Worm (Caenorhabditis elegans): ENCODE results near the gene ethe-1.

ethe-1 gene

DNA sequence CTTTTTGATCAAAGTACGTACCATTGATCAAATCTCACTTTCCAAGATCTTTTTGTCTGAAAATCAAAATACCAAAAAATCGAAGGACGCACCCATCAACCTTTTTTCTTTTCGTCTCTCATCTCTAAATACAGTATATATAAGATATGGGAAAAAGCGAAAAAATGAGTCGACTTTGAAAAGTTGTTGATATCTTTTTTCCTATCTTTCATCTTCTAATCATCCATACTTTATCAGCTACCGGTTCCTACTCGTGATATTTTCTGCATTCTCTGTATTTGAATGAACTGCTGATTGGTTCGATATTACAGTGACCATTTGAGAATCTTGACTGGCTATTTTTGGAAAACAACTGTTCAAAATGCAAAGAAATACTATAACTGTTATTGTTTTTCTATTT lies 8.3 kb upstream of the ethe-1 start, which contains the start of gene C33A12.19 (continued):
- no peak for TF ChIP-seq ztf-11 (tag; optimal IDR thresholded peaks at IDR 0.05)
- TF ChIP-seq unc-55 (GFP tag; optimal IDR thresholded peaks at IDR 0.05) = no peak
- TF ChIP-seq lin-13 (GFP tag; optimal IDR thresholded peaks at IDR 0.05) = no peak
- no peak for TF ChIP-seq crh-2 (tag; optimal IDR thresholded peaks at IDR 0.05)
- peak in 1 of 2 experiments; percentile 32 for TF ChIP-seq lsy-2 (tag; optimal IDR thresholded peaks at IDR 0.05)
- TF ChIP-seq elt-1 (tag; optimal IDR thresholded peaks at IDR 0.05) = no peak
- no peak for TF ChIP-seq ceh-82 (tag; optimal IDR thresholded peaks at IDR 0.05)
- no peak for TF ChIP-seq zag-1 (tag; optimal IDR thresholded peaks at IDR 0.05)
- TF ChIP-seq ceh-16 (tag; optimal IDR thresholded peaks at IDR 0.05) = no peak
- TF ChIP-seq Y55F3AM.14 (GFP tag; optimal IDR thresholded peaks at IDR 0.05) = no peak
- no peak for TF ChIP-seq lin-39 (tag; optimal IDR thresholded peaks at IDR 0.05)
- no peak for TF ChIP-seq nhr-6 (tag; optimal IDR thresholded peaks at IDR 0.05)
- TF ChIP-seq nhr-25 (tag; optimal IDR thresholded peaks at IDR 0.05) = peak; percentile 28
- TF ChIP-seq mbf-1 (tag; optimal IDR thresholded peaks at IDR 0.05) = no peak

- TF ChIP-seq nhr-129 (tag; optimal IDR thresholded peaks at IDR 0.05) (peak; percentile 91), snpc-4 (tag; optimal IDR thresholded peaks at IDR 0.05) (no peak), peb-1 (tag; optimal IDR thresholded peaks at IDR 0.05) (no peak), mdl-1 (tag; optimal IDR thresholded peaks at IDR 0.05) (no peak), nhr-11 (tag; optimal IDR thresholded peaks at IDR 0.05) (no peak), nhr-25 (tag; optimal IDR thresholded peaks at IDR 0.05) (peak; percentile 0)
Measured at ce11 chrIV:9514132-9514531, 5.6 kb upstream of the ethe-1 start.

- TF ChIP-seq ceh-16 (tag; optimal IDR thresholded peaks at IDR 0.05) = no peak
- peak; percentile 35 for TF ChIP-seq F13H6.1 (tag; optimal IDR thresholded peaks at IDR 0.05)
- peak; percentile 41 for TF ChIP-seq fos-1 (tag; optimal IDR thresholded peaks at IDR 0.05)
- no peak for TF ChIP-seq nhr-10 (tag; optimal IDR thresholded peaks at IDR 0.05)
- peak; percentile 44 for TF ChIP-seq unc-55 (GFP tag; optimal IDR thresholded peaks at IDR 0.05)
- TF ChIP-seq ztf-1 (GFP tag; conservative IDR thresholded peaks at IDR 0.05) = no peak
- TF ChIP-seq ZK546.5 (tag; optimal IDR thresholded peaks at IDR 0.05) = no peak
- no peak for TF ChIP-seq aly-2 (tag; optimal IDR thresholded peaks at IDR 0.05)
- peak; percentile 14 to 40 for TF ChIP-seq lsy-2 (tag; optimal IDR thresholded peaks at IDR 0.05)
- TF ChIP-seq ceh-82 (tag; optimal IDR thresholded peaks at IDR 0.05) = no peak
- no peak for TF ChIP-seq nhr-11 (tag; optimal IDR thresholded peaks at IDR 0.05)
- no peak for TF ChIP-seq elt-3 (tag; optimal IDR thresholded peaks at IDR 0.05)
- TF ChIP-seq nhr-129 (tag; optimal IDR thresholded peaks at IDR 0.05) = peak; percentile 73
- no peak for TF ChIP-seq nhr-77 (tag; optimal IDR thresholded peaks at IDR 0.05)
- TF ChIP-seq nhr-21 (tag; optimal IDR thresholded peaks at IDR 0.05) = peak; percentile 56
- TF ChIP-seq blmp-1 (tag; optimal IDR thresholded peaks at IDR 0.05; ENCODE audit: insufficient read depth) = peak; percentile 94
- TF ChIP-seq sma-3 (GFP tag; optimal IDR thresholded peaks at IDR 0.05) = peak; percentile 61
- peak; percentile 72 for TF ChIP-seq ama-1 (optimal IDR thresholded peaks at IDR 0.05)
- no peak for TF ChIP-seq skn-1 (tag; optimal IDR thresholded peaks at IDR 0.05)
- no peak for TF ChIP-seq alr-1 (tag; optimal IDR thresholded peaks at IDR 0.05)
- TF ChIP-seq C34F6.9 (tag; optimal IDR thresholded peaks at IDR 0.05) = peak; percentile 32
- TF ChIP-seq lin-13 (GFP tag; optimal IDR thresholded peaks at IDR 0.05) = peak; percentile 11
- TF ChIP-seq sem-4 (tag; optimal IDR thresholded peaks at IDR 0.05) = no peak
- peak; percentile 57 for TF ChIP-seq crh-2 (tag; optimal IDR thresholded peaks at IDR 0.05)
- peak; percentile 67 for TF ChIP-seq snpc-4 (tag; optimal IDR thresholded peaks at IDR 0.05)
- no peak for TF ChIP-seq unc-39 (tag; optimal IDR thresholded peaks at IDR 0.05)
- no peak for TF ChIP-seq unc-62 (GFP tag; optimal IDR thresholded peaks at IDR 0.05)
- no peak for TF ChIP-seq mbf-1 (tag; optimal IDR thresholded peaks at IDR 0.05)
- peak; percentile 28 for TF ChIP-seq gmeb-1 (tag; optimal IDR thresholded peaks at IDR 0.05)
- TF ChIP-seq zag-1 (tag; optimal IDR thresholded peaks at IDR 0.05) = no peak
- no peak for TF ChIP-seq mab-5 (tag; optimal IDR thresholded peaks at IDR 0.05)
- TF ChIP-seq ztf-4 (tag; optimal IDR thresholded peaks at IDR 0.05) = no peak
- peak; percentile 15 for TF ChIP-seq sma-9 (GFP tag; optimal IDR thresholded peaks at IDR 0.05)
- no peak for TF ChIP-seq sma-9 (tag; optimal IDR thresholded peaks at IDR 0.05)
- peak; percentile 58 for TF ChIP-seq nhr-25 (tag; optimal IDR thresholded peaks at IDR 0.05)
- no peak for TF ChIP-seq egl-27 (tag; optimal IDR thresholded peaks at IDR 0.05)
- no peak for TF ChIP-seq R02D3.7 (tag; optimal IDR thresholded peaks at IDR 0.05)
Measured at ce11 chrIV:9513360-9513777, 4.8 kb upstream of the ethe-1 start.

All from whole organism, L2 larva.